Fruit fly (Drosophila melanogaster): ENCODE results near the gene CG43059.

Gene CG43059

DNA sequence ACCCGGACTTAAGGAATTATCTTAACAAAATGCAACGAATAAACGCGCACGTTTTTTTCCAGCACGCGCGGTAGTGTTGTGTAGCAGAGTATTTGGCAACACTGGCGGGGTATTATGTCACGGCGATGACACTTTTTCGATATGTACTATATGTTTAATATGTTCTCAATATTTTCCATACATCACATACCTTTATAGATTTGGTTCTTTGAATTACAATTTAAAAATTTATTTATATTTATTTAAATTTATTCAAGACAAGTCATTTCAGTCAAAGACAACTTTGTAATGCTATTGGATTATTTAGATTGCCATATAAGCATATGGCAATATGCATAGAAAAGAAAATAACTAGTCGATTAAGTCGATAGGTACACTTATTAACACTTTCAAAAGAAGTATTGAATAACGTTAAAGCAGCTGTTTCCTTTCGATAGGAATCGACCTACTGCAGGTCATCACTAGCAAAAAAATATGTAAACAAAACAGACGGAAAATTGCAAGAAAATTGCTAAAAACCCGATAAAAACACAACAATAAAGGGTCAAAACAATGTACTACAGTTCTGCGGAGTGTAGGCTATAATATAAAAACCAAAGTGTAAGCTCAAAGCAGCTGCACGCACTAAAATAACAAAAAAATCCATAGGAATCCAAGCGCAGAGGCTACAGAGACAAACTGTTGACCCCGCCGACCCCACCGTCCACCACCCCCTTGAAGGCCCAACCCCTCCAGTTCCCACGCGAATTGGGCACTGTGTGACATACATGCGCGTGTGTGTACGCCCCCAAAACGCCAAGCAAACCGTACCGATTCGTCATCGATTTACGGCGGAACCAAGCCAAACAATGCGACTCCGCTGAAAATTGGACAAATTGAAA lies 27.6 kb upstream of the CG43059 start, which contains the start of the genes CG7182 and GAPcenA (continued):
- TF ChIP-seq net (GFP tag; optimal IDR thresholded peaks at IDR 0.05) (peak; percentile 71), fd59A (GFP tag; optimal IDR thresholded peaks at IDR 0.05) (peak; percentile 7), eg (GFP tag; IDR thresholded peaks at IDR 0.05) (peak; percentile 75), Eip93F (GFP tag; optimal IDR thresholded peaks at IDR 0.05) (peak; percentile 27), CG8319 (GFP tag; optimal IDR thresholded peaks at IDR 0.05) (peak; percentile 46), Smox (GFP tag; optimal IDR thresholded peaks at IDR 0.05) (no peak), Hr38 (GFP tag; optimal IDR thresholded peaks at IDR 0.05) (no peak), Lpt (GFP tag; optimal IDR thresholded peaks at IDR 0.05) (peak; percentile 36), OdsH (GFP tag; optimal IDR thresholded peaks at IDR 0.05) (no peak), dac (GFP tag; optimal IDR thresholded peaks at IDR 0.05) (no peak), Gug (GFP tag; IDR thresholded peaks at IDR 0.05) (0 out of 2 replicates have a peak, but pooled peaks have one; percentile 9), Met (GFP tag; optimal IDR thresholded peaks at IDR 0.05) (no peak), Sox102F (GFP tag; optimal IDR thresholded peaks at IDR 0.05) (no peak), Ets21C (GFP tag; optimal IDR thresholded peaks at IDR 0.05) (no peak), achi (GFP tag; optimal IDR thresholded peaks at IDR 0.05) (peak; percentile 78), Ets96B (tag; optimal IDR thresholded peaks at IDR 0.05) (peak; percentile 78), ss (GFP tag; optimal IDR thresholded peaks at IDR 0.05) (peak in 1 of 2 experiments; percentile 79), CG6792 (GFP tag; optimal IDR thresholded peaks at IDR 0.05) (peak; percentile 70), CG6276 (GFP tag; optimal IDR thresholded peaks at IDR 0.05) (no peak), CG6808 (GFP tag; optimal IDR thresholded peaks at IDR 0.05) (peak; percentile 62), CG11902 (GFP tag; optimal IDR thresholded peaks at IDR 0.05) (peak; percentile 53)

- TF ChIP-seq Sox14 (GFP tag; optimal IDR thresholded peaks at IDR 0.05) (no peak), CG6792 (GFP tag; optimal IDR thresholded peaks at IDR 0.05) (no peak), CG6163 (GFP tag; IDR thresholded peaks at IDR 0.05) (no peak), Sox15 (GFP tag; optimal IDR thresholded peaks at IDR 0.05) (no peak), dsx (GFP tag; optimal IDR thresholded peaks at IDR 0.05; ENCODE audit: poor library complexity, severe bottlenecking) (no peak), Sox102F (GFP tag; optimal IDR thresholded peaks at IDR 0.05) (no peak), eg (GFP tag; IDR thresholded peaks at IDR 0.05) (no peak), CG16779 (tag; optimal IDR thresholded peaks at IDR 0.05) (no peak)
Measured at dm6 chr3L:8345182-8345581, 26.4 kb upstream of the CG43059 start.

DNA sequence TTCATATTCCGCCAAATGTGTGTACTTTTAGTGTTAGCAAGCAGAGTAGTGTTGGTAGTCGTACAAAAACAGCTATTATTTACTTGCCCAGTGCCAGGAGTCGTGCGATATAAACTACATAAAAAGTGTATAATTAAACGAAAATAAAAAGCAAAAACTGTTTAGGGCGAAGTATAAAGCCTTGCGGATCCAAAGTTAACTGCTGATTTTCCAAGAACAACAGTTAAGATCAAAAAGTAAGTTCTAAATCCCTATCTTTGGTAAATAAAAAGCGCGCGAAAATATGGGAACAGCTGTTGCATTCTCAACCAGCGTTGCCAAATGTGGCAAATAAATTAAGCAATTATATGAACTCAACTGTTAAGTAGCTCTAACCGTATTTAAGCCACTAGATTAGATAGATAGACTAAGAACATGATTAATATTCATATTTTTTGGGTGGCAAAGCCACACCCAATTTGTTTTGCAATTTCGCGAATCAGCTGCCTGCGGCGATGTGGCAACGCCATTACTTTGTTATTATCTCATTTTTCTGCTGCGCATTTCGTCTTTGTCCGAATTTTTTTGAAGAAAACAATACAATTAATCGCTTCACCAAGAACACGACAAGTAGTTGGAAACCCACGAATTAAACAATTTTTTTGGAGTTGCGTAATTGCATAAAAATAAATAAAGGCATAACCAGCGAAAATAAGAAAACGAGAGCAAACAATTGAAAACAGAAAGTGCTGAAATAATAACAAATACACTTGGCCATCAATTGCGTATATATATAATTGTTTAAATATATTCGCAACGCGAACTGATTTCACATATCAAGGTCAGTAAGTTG lies 21.7 kb upstream of the CG43059 start, which contains the start of the genes Prim1 and CG7083:
Prim1 (plus strand) TSS at position 51 of the 832 bp plus-strand sequence.
CG7083 (plus strand) TSS at position 522 of the 832 bp plus-strand sequence.
- TF ChIP-seq CG8319 (GFP tag; optimal IDR thresholded peaks at IDR 0.05): peak; percentile 51
- no peak for TF ChIP-seq Lpt (GFP tag; optimal IDR thresholded peaks at IDR 0.05)
- peak; percentile 57 for TF ChIP-seq achi (GFP tag; optimal IDR thresholded peaks at IDR 0.05)
- peak; percentile 79 for TF ChIP-seq esn (GFP tag; optimal IDR thresholded peaks at IDR 0.05)
- TF ChIP-seq CG4318 (GFP tag; optimal IDR thresholded peaks at IDR 0.05): no peak
- peak; percentile 47 for TF ChIP-seq CG34406 (GFP tag; optimal IDR thresholded peaks at IDR 0.05)
- peak; percentile 95 for TF ChIP-seq fkh (GFP tag; optimal IDR thresholded peaks at IDR 0.05)
- TF ChIP-seq CG11902 (GFP tag; optimal IDR thresholded peaks at IDR 0.05): peak; percentile 1
- peak; percentile 68 for TF ChIP-seq CG10631 (GFP tag; optimal IDR thresholded peaks at IDR 0.05)
- peak; percentile 67 for TF ChIP-seq topi (GFP tag; optimal IDR thresholded peaks at IDR 0.05)
- peak; percentile 65 for TF ChIP-seq acj6 (GFP tag; optimal IDR thresholded peaks at IDR 0.05)
- TF ChIP-seq Hr38 (GFP tag; optimal IDR thresholded peaks at IDR 0.05): no peak
- TF ChIP-seq CG10669 (GFP tag; optimal IDR thresholded peaks at IDR 0.05): peak; percentile 55
- no peak; the same call in 2 of the 3 replicates for TF ChIP-seq CG6163 (GFP tag; IDR thresholded peaks at IDR 0.05)
- peak; percentile 76 for TF ChIP-seq OdsH (GFP tag; optimal IDR thresholded peaks at IDR 0.05)
- peak; percentile 54 for TF ChIP-seq CG6808 (GFP tag; optimal IDR thresholded peaks at IDR 0.05)
- TF ChIP-seq Sox15 (GFP tag; optimal IDR thresholded peaks at IDR 0.05): peak; percentile 2
- no peak for TF ChIP-seq CG9139 (GFP tag; optimal IDR thresholded peaks at IDR 0.05)
- TF ChIP-seq Hr39 (GFP tag; optimal IDR thresholded peaks at IDR 0.05): peak; percentile 73
- TF ChIP-seq CG32006 (GFP tag; optimal IDR thresholded peaks at IDR 0.05): peak; percentile 30
- TF ChIP-seq Hr4 (GFP tag; optimal IDR thresholded peaks at IDR 0.05): peak; percentile 70
- TF ChIP-seq fd85E (GFP tag; optimal IDR thresholded peaks at IDR 0.05): no peak
- TF ChIP-seq lz (GFP tag; optimal IDR thresholded peaks at IDR 0.05): peak; percentile 74
- TF ChIP-seq CG6792 (GFP tag; optimal IDR thresholded peaks at IDR 0.05): peak; percentile 45
- TF ChIP-seq CG11762 (GFP tag; optimal IDR thresholded peaks at IDR 0.05; ENCODE audit: insufficient read depth): peak; percentile 60
- peak; percentile 52 for TF ChIP-seq Ets21C (GFP tag; optimal IDR thresholded peaks at IDR 0.05)
- TF ChIP-seq CG8119 (GFP tag; IDR thresholded peaks at IDR 0.05): 0 out of 3 replicates have a peak, but pooled peaks have one; percentile 16
- no peak for TF ChIP-seq eg (GFP tag; IDR thresholded peaks at IDR 0.05)

Data from whole organism, prepupa.